Fruit fly (Drosophila melanogaster): ENCODE data around the gene twit.
A peak's percentile ranks its signal among the peaks of the same experiment; 100 is the strongest.

The twit gene

dm6 chr2L:20881353-20882079 lies 29.1 kb downstream of the twit start:
- TF ChIP-seq usp (GFP tag; optimal IDR thresholded peaks at IDR 0.05) (no peak), Jra (GFP tag; optimal IDR thresholded peaks at IDR 0.05) (no peak), h (GFP tag; optimal IDR thresholded peaks at IDR 0.05) (peak; percentile 24), tai (GFP tag; optimal IDR thresholded peaks at IDR 0.05) (no peak), CrebA (GFP tag; optimal IDR thresholded peaks at IDR 0.05; ENCODE audit: borderline replicate concordance) (no peak), Sp1 (GFP tag; optimal IDR thresholded peaks at IDR 0.05) (no peak), rgr (GFP tag; optimal IDR thresholded peaks at IDR 0.05) (peak; percentile 39), CG32264 (GFP tag; optimal IDR thresholded peaks at IDR 0.05) (no peak), Mio (GFP tag; optimal IDR thresholded peaks at IDR 0.05) (no peak), Vsx2 (GFP tag; optimal IDR thresholded peaks at IDR 0.05; ENCODE audit: partially characterized antibody) (no peak), br (GFP tag; optimal IDR thresholded peaks at IDR 0.05) (no peak), Abd-B (GFP tag; optimal IDR thresholded peaks at IDR 0.05) (no peak), Hnf4 (GFP tag; optimal IDR thresholded peaks at IDR 0.05) (peak; percentile 18), Myc (optimal IDR thresholded peaks at IDR 0.05) (no peak), jim (GFP tag; optimal IDR thresholded peaks at IDR 0.05) (no peak), Hr78 (GFP tag; optimal IDR thresholded peaks at IDR 0.05) (no peak), psq (GFP tag; optimal IDR thresholded peaks at IDR 0.05) (no peak), fru (GFP tag; optimal IDR thresholded peaks at IDR 0.05) (no peak), CG9705 (GFP tag; optimal IDR thresholded peaks at IDR 0.05) (no peak), OdsH (GFP tag; optimal IDR thresholded peaks at IDR 0.05) (no peak), dsf (GFP tag; optimal IDR thresholded peaks at IDR 0.05; ENCODE audit: borderline replicate concordance) (no peak), Rel (GFP tag; optimal IDR thresholded peaks at IDR 0.05) (no peak), Rel (tag; optimal IDR thresholded peaks at IDR 0.05) (peak; percentile 16), sv (GFP tag; optimal IDR thresholded peaks at IDR 0.05) (peak; percentile 21), Hr83 (GFP tag; optimal IDR thresholded peaks at IDR 0.05; ENCODE audit: poor library complexity, severe bottlenecking) (peak; percentile 91), ey (GFP tag; optimal IDR thresholded peaks at IDR 0.05) (peak; percentile 11), sage (GFP tag; optimal IDR thresholded peaks at IDR 0.05) (no peak), dmrt93B (GFP tag; optimal IDR thresholded peaks at IDR 0.05) (peak; percentile 10), lola (GFP tag; optimal IDR thresholded peaks at IDR 0.05) (no peak), Dfd (GFP tag; optimal IDR thresholded peaks at IDR 0.05) (no peak), foxo (GFP tag; optimal IDR thresholded peaks at IDR 0.05) (peak in 1 of 2 experiments; percentile 13), HLH106 (tag; optimal IDR thresholded peaks at IDR 0.05) (no peak), GATAd (GFP tag; optimal IDR thresholded peaks at IDR 0.05) (no peak), N (GFP tag; optimal IDR thresholded peaks at IDR 0.05) (no peak), brk (GFP tag; optimal IDR thresholded peaks at IDR 0.05) (no peak), pan (optimal IDR thresholded peaks at IDR 0.05) (no peak), woc (GFP tag; optimal IDR thresholded peaks at IDR 0.05) (no peak), Dif (GFP tag; optimal IDR thresholded peaks at IDR 0.05; ENCODE audit: partially characterized antibody) (no peak), dl (GFP tag; optimal IDR thresholded peaks at IDR 0.05; ENCODE audit: insufficient read depth in 1 of 2, partially characterized antibody in 2 of 2) (no peak)

dm6 chr2L:20883097-20883496 lies 30.7 kb downstream of the twit start:
- TF ChIP-seq Sp1 (GFP tag; optimal IDR thresholded peaks at IDR 0.05): no peak
- no peak for TF ChIP-seq fru (GFP tag; optimal IDR thresholded peaks at IDR 0.05)
- no peak for TF ChIP-seq lola (GFP tag; optimal IDR thresholded peaks at IDR 0.05)
- TF ChIP-seq tai (GFP tag; optimal IDR thresholded peaks at IDR 0.05): no peak
- TF ChIP-seq Rel (GFP tag; optimal IDR thresholded peaks at IDR 0.05): no peak
- no peak for TF ChIP-seq Rel (tag; optimal IDR thresholded peaks at IDR 0.05)
- no peak for TF ChIP-seq jim (GFP tag; optimal IDR thresholded peaks at IDR 0.05)
- no peak for TF ChIP-seq h (GFP tag; optimal IDR thresholded peaks at IDR 0.05)
- no peak for TF ChIP-seq Myc (optimal IDR thresholded peaks at IDR 0.05)
- TF ChIP-seq OdsH (GFP tag; optimal IDR thresholded peaks at IDR 0.05): no peak
- TF ChIP-seq dsf (GFP tag; optimal IDR thresholded peaks at IDR 0.05; ENCODE audit: borderline replicate concordance): no peak
- TF ChIP-seq dmrt93B (GFP tag; optimal IDR thresholded peaks at IDR 0.05): no peak
- TF ChIP-seq woc (GFP tag; optimal IDR thresholded peaks at IDR 0.05): no peak
- no peak for TF ChIP-seq Abd-B (GFP tag; optimal IDR thresholded peaks at IDR 0.05)
